Fruit fly (Drosophila melanogaster) whole organism, embryonic: ENCODE measurements around the gene mfas.

ENCODE experiments used
- B-H1 ChIP-seq: fragments of 200-800 bp; sonication (Bioruptor generic); IDR thresholded peaks from 3 replicates; pipeline ENCODE4 v1.3.6; 2022; ENCODE audit warnings: missing biosample characterization, missing genetic modification characterization
- Blimp-1 ChIP-seq: fragments of 200-800 bp; sonication (Bioruptor generic); optimal IDR thresholded peaks from 3 replicates; lab custom pipeline; 2018; ENCODE audit warnings: missing biosample characterization, missing genetic modification characterization, mild to moderate bottlenecking, moderate library complexity, missing genetic modification reagents
- CG10274 ChIP-seq: fragments of 200-800 bp; sonication (Bioruptor generic); optimal IDR thresholded peaks from 3 replicates; lab custom pipeline; 2017; ENCODE audit warnings: missing biosample characterization, mild to moderate bottlenecking, missing genetic modification characterization
- CG11504 ChIP-seq: fragments of 200-800 bp; sonication (Bioruptor generic); optimal IDR thresholded peaks from 3 replicates; lab custom pipeline; 2019; ENCODE audit warnings: missing biosample characterization, mild to moderate bottlenecking, missing genetic modification characterization, moderate library complexity
- CG16815 ChIP-seq: fragments of 200-800 bp; sonication (Bioruptor generic); optimal IDR thresholded peaks from 3 replicates; lab custom pipeline; 2017; ENCODE audit warnings: missing biosample characterization, mild to moderate bottlenecking, missing genetic modification characterization
- CG18262 ChIP-seq: fragments of 200-800 bp; optimal IDR thresholded peaks from 3 replicates; lab custom pipeline; 2019; ENCODE audit warnings: missing biosample characterization, mild to moderate bottlenecking, missing genetic modification characterization, moderate library complexity
- CG18764 ChIP-seq: fragments of 200-800 bp; sonication (Bioruptor generic); optimal IDR thresholded peaks from 3 replicates; lab custom pipeline; 2016; ENCODE audit warnings: missing biosample characterization, missing genetic modification characterization
- CG2202 ChIP-seq: fragments of 200-800 bp; sonication (Bioruptor generic); optimal IDR thresholded peaks from 2 replicates; lab custom pipeline; 2018; ENCODE audit warnings: missing biosample characterization, mild to moderate bottlenecking, missing genetic modification characterization
- CG2712 ChIP-seq: fragments of 200-800 bp; optimal IDR thresholded peaks from 3 replicates; lab custom pipeline; 2019; ENCODE audit warnings: missing biosample characterization, mild to moderate bottlenecking, missing genetic modification characterization, moderate library complexity
- CG31441 ChIP-seq: fragments of 200-800 bp; sonication (Bioruptor generic); IDR thresholded peaks from 2 replicates; pipeline ENCODE4 v1.3.6; 2022; ENCODE audit warnings: missing biosample characterization, missing genetic modification characterization
- CG4404 ChIP-seq: fragments of 200-800 bp; sonication (Bioruptor generic); IDR thresholded peaks from 2 replicates; pipeline ENCODE4 v1.3.6; 2022; ENCODE audit warnings: missing biosample characterization, missing genetic modification characterization
- CG4820 ChIP-seq: fragments of 200-800 bp; sonication (Bioruptor generic); optimal IDR thresholded peaks from 3 replicates; lab custom pipeline; 2016; ENCODE audit warnings: missing biosample characterization, missing genetic modification characterization
- CG6654 ChIP-seq: fragments of 200-800 bp; sonication (Bioruptor generic); optimal IDR thresholded peaks from 2 replicates; lab custom pipeline; 2017; ENCODE audit warnings: missing biosample characterization, mild to moderate bottlenecking, missing genetic modification characterization
- D19B ChIP-seq: fragments of 200-800 bp; sonication (Bioruptor generic); optimal IDR thresholded peaks from 2 replicates; lab custom pipeline; 2017; ENCODE audit warnings: missing biosample characterization, mild to moderate bottlenecking, missing genetic modification characterization
- Deaf1 ChIP-seq: fragments of 200-800 bp; optimal IDR thresholded peaks from 3 replicates; lab custom pipeline; 2019; ENCODE audit warnings: missing biosample characterization, mild to moderate bottlenecking, missing genetic modification characterization, moderate library complexity
- Dip2 ChIP-seq: fragments of 200-800 bp; sonication (Bioruptor generic); IDR thresholded peaks from 2 replicates; pipeline ENCODE4 v1.3.6; 2022; ENCODE audit warnings: missing biosample characterization, missing genetic modification characterization
- Doc2 ChIP-seq: fragments of 200-800 bp; sonication (Bioruptor generic); IDR thresholded peaks from 2 replicates; pipeline ENCODE4 v1.3.6; 2022; ENCODE audit warnings: missing biosample characterization, missing genetic modification characterization
- Drgx ChIP-seq: fragments of 200-800 bp; sonication (Bioruptor generic); IDR thresholded peaks from 2 replicates; pipeline ENCODE4 v1.3.6; 2022; ENCODE audit warnings: missing biosample characterization, missing genetic modification characterization
- HLH3B ChIP-seq: fragments of 200-800 bp; sonication (Bioruptor generic); IDR thresholded peaks from 2 replicates; pipeline ENCODE4 v1.3.6; 2022; ENCODE audit warnings: missing biosample characterization, missing genetic modification characterization
- Jarid2 ChIP-seq: fragments of 200-800 bp; sonication (Bioruptor generic); optimal IDR thresholded peaks from 3 replicates; lab custom pipeline; 2017; ENCODE audit warnings: mild to moderate bottlenecking, missing biosample characterization, missing genetic modification reagents, missing genetic modification characterization
- Lhr ChIP-seq: fragments of 200-800 bp; sonication (Bioruptor generic); optimal IDR thresholded peaks from 3 replicates; lab custom pipeline; 2017; ENCODE audit warnings: mild to moderate bottlenecking, missing biosample characterization, missing genetic modification reagents, missing genetic modification characterization
- Nf-YB ChIP-seq: fragments of 200-800 bp; sonication (Bioruptor generic); optimal IDR thresholded peaks from 3 replicates; lab custom pipeline; 2019; ENCODE audit warnings: missing biosample characterization, mild to moderate bottlenecking, missing genetic modification characterization, moderate library complexity
- Oli ChIP-seq: fragments of 200-800 bp; sonication (Bioruptor generic); optimal IDR thresholded peaks from 2 replicates; lab custom pipeline; 2018; ENCODE audit warnings: missing biosample characterization, mild to moderate bottlenecking, missing genetic modification characterization, moderate library complexity
- Pdp1 ChIP-seq, 2 experiments: fragments of 200-800 bp; sonication (Bioruptor generic); optimal IDR thresholded peaks; 3 replicates each; lab custom pipeline; 2016; ENCODE audit warnings: missing biosample characterization in 2 of 2, missing genetic modification characterization in 2 of 2, mild to moderate bottlenecking in 1 of 2, moderate library complexity in 1 of 2
- Ravus ChIP-seq: fragments of 200-800 bp; sonication (Bioruptor generic); IDR thresholded peaks from 2 replicates; pipeline ENCODE4 v1.3.6; 2022; ENCODE audit warnings: missing biosample characterization, missing genetic modification characterization
- Sry-β ChIP-seq: fragments of 200-800 bp; sonication (Bioruptor generic); optimal IDR thresholded peaks from 2 replicates; lab custom pipeline; 2018; ENCODE audit warnings: missing biosample characterization, mild to moderate bottlenecking, missing genetic modification characterization, moderate library complexity
- Xrp1 ChIP-seq: fragments of 200-800 bp; sonication (Bioruptor generic); IDR thresholded peaks from 2 replicates; pipeline ENCODE4 v1.3.6; 2022; ENCODE audit warnings: missing biosample characterization, missing genetic modification characterization
- bowl ChIP-seq: fragments of 200-800 bp; sonication (Bioruptor generic); IDR thresholded peaks from 2 replicates; pipeline ENCODE4 v1.3.6; 2022; ENCODE audit warnings: missing biosample characterization, missing genetic modification characterization
- crc ChIP-seq: fragments of 200-800 bp; sonication (Bioruptor generic); optimal IDR thresholded peaks from 2 replicates; lab custom pipeline; 2016; ENCODE audit warnings: missing biosample characterization, missing genetic modification characterization
- cwo ChIP-seq: fragments of 200-800 bp; sonication (Bioruptor generic); optimal IDR thresholded peaks from 3 replicates; lab custom pipeline; 2017; ENCODE audit warnings: missing biosample characterization, missing genetic modification characterization, mild to moderate bottlenecking, moderate library complexity, missing genetic modification reagents
- disco-r ChIP-seq: fragments of 200-800 bp; sonication (Bioruptor generic); optimal IDR thresholded peaks from 2 replicates; lab custom pipeline; 2016; ENCODE audit warnings: missing biosample characterization, missing genetic modification characterization
- dmrt11E ChIP-seq: fragments of 200-800 bp; sonication (Bioruptor generic); optimal IDR thresholded peaks from 3 replicates; lab custom pipeline; 2018; ENCODE audit warnings: missing biosample characterization, mild to moderate bottlenecking, missing genetic modification characterization, moderate library complexity
- exex ChIP-seq: fragments of 200-800 bp; sonication (Bioruptor generic); optimal IDR thresholded peaks from 4 replicates; lab custom pipeline; 2018; ENCODE audit warnings: missing biosample characterization, mild to moderate bottlenecking, missing genetic modification characterization, moderate library complexity
- eyg ChIP-seq: fragments of 200-800 bp; sonication (Bioruptor generic); optimal IDR thresholded peaks from 3 replicates; lab custom pipeline; 2016; ENCODE audit warnings: missing biosample characterization, missing genetic modification characterization
- ftz-f1 ChIP-seq: fragments of 200-800 bp; sonication (Bioruptor generic); optimal IDR thresholded peaks from 2 replicates; lab custom pipeline; 2016; ENCODE audit warnings: missing biosample characterization, missing genetic modification characterization
- gsb-n ChIP-seq: fragments of 200-800 bp; sonication (Bioruptor generic); optimal IDR thresholded peaks from 3 replicates; lab custom pipeline; 2018; ENCODE audit warnings: missing biosample characterization, mild to moderate bottlenecking, missing genetic modification characterization
- jing ChIP-seq: fragments of 200-800 bp; sonication (Bioruptor generic); optimal IDR thresholded peaks from 2 replicates; lab custom pipeline; 2018; ENCODE audit warnings: missing biosample characterization, mild to moderate bottlenecking, missing genetic modification characterization
- lilli ChIP-seq: fragments of 200-800 bp; sonication (Bioruptor generic); optimal IDR thresholded peaks from 3 replicates; lab custom pipeline; 2016; ENCODE audit warnings: missing biosample characterization, missing genetic modification characterization
- lola ChIP-seq, 3 experiments: fragments of >200 bp in 2 of 3; fragments of 200-800 bp in 1 of 3; sonication (Bioruptor generic) in 1 of 3; optimal IDR thresholded peaks; 2 replicates each; lab custom pipeline; 2017 to 2019; ENCODE audit warnings: missing biosample characterization in 3 of 3, missing genetic modification characterization in 3 of 3, mild to moderate bottlenecking in 1 of 3, moderate library complexity in 1 of 3
- nerfin-2 ChIP-seq: fragments of 200-800 bp; sonication (Bioruptor generic); IDR thresholded peaks from 2 replicates; pipeline ENCODE4 v1.3.6; 2022; ENCODE audit warnings: missing biosample characterization, missing genetic modification characterization; ENCODE audit not compliant: partially characterized antibody
- sc ChIP-seq, 3 experiments: fragments of >200 bp in 2 of 3; fragments of 200-800 bp in 1 of 3; sonication (Bioruptor generic) in 1 of 3; optimal IDR thresholded peaks; 2 replicates in 2 of 3; 3 replicates in 1 of 3; lab custom pipeline; 2017; ENCODE audit warnings: mild to moderate bottlenecking in 1 of 3, missing biosample characterization in 1 of 3, missing genetic modification characterization in 1 of 3, missing genetic modification reagents in 1 of 3
- sens ChIP-seq: fragments of 200-800 bp; sonication (Bioruptor generic); peaks from one replicate; lab custom pipeline; 2016; ENCODE audit warnings: missing biosample characterization, missing genetic modification characterization
- seq ChIP-seq: fragments of 200-800 bp; sonication (Bioruptor generic); IDR thresholded peaks from 2 replicates; pipeline ENCODE4 v1.3.6; 2022; ENCODE audit warnings: missing biosample characterization, missing genetic modification characterization
- tin ChIP-seq: fragments of 200-800 bp; sonication (Bioruptor generic); optimal IDR thresholded peaks from 3 replicates; lab custom pipeline; 2016; ENCODE audit warnings: missing biosample characterization, missing genetic modification characterization
- tna ChIP-seq: fragments of 200-800 bp; sonication (Bioruptor generic); IDR thresholded peaks from 2 replicates; pipeline ENCODE4 v1.3.6; 2022; ENCODE audit warnings: missing biosample characterization, missing genetic modification characterization; ENCODE audit not compliant: partially characterized antibody
- zfh1 ChIP-seq: fragments of 200-800 bp; sonication (Bioruptor generic); IDR thresholded peaks from 3 replicates; pipeline ENCODE4 v1.3.6; 2022; ENCODE audit warnings: missing biosample characterization, missing genetic modification characterization

Gene mfas

dm6 chr3R:11979879-11980571 is 13.1 kb downstream of the mfas start, which contains the start of gene CG18547 (continued):
- TF ChIP-seq CG10274 (GFP tag; lab: Kevin White, UChicago) (peak; percentile 29), nerfin-2 (GFP tag; lab: Robert Waterston, UW) (no peak), sens (peak; percentile 76), exex (tag; lab: Kevin White, UChicago) (peak; percentile 34), CG18764 (GFP tag; lab: Kevin White, UChicago) (no peak), ftz-f1 (GFP tag; lab: Kevin White, UChicago) (no peak), zfh1 (GFP tag; lab: Robert Waterston, UW) (no peak), CG6654 (GFP tag; lab: Kevin White, UChicago) (no peak), Oli (no peak), CG16815 (no peak), Xrp1 (GFP tag; lab: Robert Waterston, UW) (peak; percentile 29; the same call in 1 of the 2 replicates), lilli (GFP tag; lab: Kevin White, UChicago) (peak; percentile 0), Jarid2 (GFP tag; lab: Kevin White, UChicago) (peak; percentile 66), Ravus (GFP tag; lab: Robert Waterston, UW) (no peak), Drgx (GFP tag; lab: Robert Waterston, UW) (peak; percentile 53), tin (no peak)

- TF ChIP-seq Lhr (GFP tag; lab: Kevin White, UChicago) (no peak), jing (GFP tag; lab: Kevin White, UChicago) (no peak), exex (tag; lab: Kevin White, UChicago) (peak; percentile 68), Deaf1 (no peak), Blimp-1 (GFP tag; lab: Kevin White, UChicago) (no peak)
These were observed 14.8 kb downstream of the mfas start for dm6 chr3R:11978278-11978677.

- TF ChIP-seq CG2202 (tag; lab: Kevin White, UChicago) (no peak), lola (GFP tag; optimal IDR thresholded peaks at IDR 0.05; lab: Kevin White, UChicago) (peak in 1 of 3 experiments; percentile 11), B-H1 (no peak), Sry-β (GFP tag; lab: Kevin White, UChicago) (no peak), CG4404 (GFP tag; lab: Robert Waterston, UW) (no peak), disco-r (no peak), D19B (GFP tag; lab: Kevin White, UChicago) (peak; percentile 58), CG2712 (tag; lab: Kevin White, UChicago) (peak; percentile 38), gsb-n (tag; lab: Kevin White, UChicago) (peak; percentile 41), Nf-YB (GFP tag; lab: Kevin White, UChicago) (no peak), dmrt11E (peak; percentile 21), crc (GFP tag; lab: Kevin White, UChicago) (no peak), Pdp1 (GFP tag; optimal IDR thresholded peaks at IDR 0.05; lab: Kevin White, UChicago) (no peak), eyg (no peak), Drgx (GFP tag; lab: Robert Waterston, UW) (peak; percentile 18; the same call in 1 of the 2 replicates), CG18262 (peak; percentile 34), Ravus (GFP tag; lab: Robert Waterston, UW) (no peak), sc (optimal IDR thresholded peaks at IDR 0.05; lab: Kevin White, UChicago) (no peak), sc (GFP tag; optimal IDR thresholded peaks at IDR 0.05; lab: Kevin White, UChicago) (no peak), bowl (GFP tag; lab: Robert Waterston, UW) (no peak), cwo (GFP tag; lab: Kevin White, UChicago) (no peak), seq (GFP tag; lab: Robert Waterston, UW) (no peak), Doc2 (no peak), HLH3B (GFP tag; lab: Robert Waterston, UW) (no peak), Dip2 (no peak), CG4820 (GFP tag; lab: Kevin White, UChicago) (no peak), CG11504 (tag; lab: Kevin White, UChicago) (peak; percentile 18), CG31441 (GFP tag; lab: Robert Waterston, UW) (0 out of 2 replicates have a peak, but pooled peaks have one; percentile 47), tna (GFP tag; lab: Robert Waterston, UW) (no peak)
These were observed 15.8 kb downstream of the mfas start for dm6 chr3R:11977336-11977678.
